Worm (Caenorhabditis elegans) whole organism, L2 larva: ENCODE results near the gene R07B7.10.

Experiments
- R02D3.7 ChIP-seq: fragments of 150-350 bp; optimal IDR thresholded peaks from 2 replicates; lab custom pipeline; 2014; ENCODE audit warnings: missing biosample characterization, missing genetic modification characterization
- dmd-4 ChIP-seq: sonication (generic microtip); optimal IDR thresholded peaks from 2 replicates; lab custom pipeline; 2017; ENCODE audit warnings: missing biosample characterization, missing genetic modification characterization
- lin-13 ChIP-seq: fragments of 150-350 bp; optimal IDR thresholded peaks from 2 replicates; lab custom pipeline; 2014; ENCODE audit warnings: missing biosample characterization, missing genetic modification reagents, missing genetic modification characterization
- lin-39 ChIP-seq: fragments of 150-350 bp; optimal IDR thresholded peaks from 2 replicates; lab custom pipeline; 2014; ENCODE audit warnings: missing biosample characterization, missing genetic modification reagents, missing genetic modification characterization
- unc-55 ChIP-seq: fragments of 150-350 bp; sonication (generic microtip); optimal IDR thresholded peaks from 3 replicates; lab custom pipeline; 2014; ENCODE audit warnings: missing biosample characterization, missing genetic modification reagents, missing genetic modification characterization
- ztf-11 ChIP-seq: sonication (generic microtip); optimal IDR thresholded peaks from 2 replicates; lab custom pipeline; 2017; ENCODE audit warnings: missing biosample characterization, missing genetic modification characterization

DNA sequence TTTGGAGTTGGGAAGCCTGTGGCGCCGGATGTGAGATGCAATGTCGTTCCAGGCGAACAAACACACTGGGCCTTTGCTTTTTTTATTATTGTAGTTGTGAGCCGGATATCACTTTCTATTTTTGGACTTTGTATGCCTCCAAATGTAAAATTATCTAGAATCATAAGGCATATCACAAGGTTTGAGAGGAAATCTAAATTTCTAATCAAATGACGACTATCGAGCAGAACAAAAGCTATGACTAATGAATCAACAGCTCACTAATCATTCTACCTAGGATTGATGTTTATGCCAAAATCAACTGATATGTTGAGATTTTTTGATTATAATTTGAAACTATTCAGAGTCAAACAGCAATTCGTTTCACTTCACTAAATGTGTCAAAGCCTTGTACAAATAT lies 45.1 kb upstream of the R07B7.10 start:
- TF ChIP-seq lin-13 (GFP tag; lab: Kevin White, UChicago) (no peak), unc-55 (no peak), R02D3.7 (tag; lab: Kevin White, UChicago) (no peak), ztf-11 (tag; lab: Kevin White, UChicago) (no peak), lin-39 (no peak), dmd-4 (no peak)
